Fruit fly (Drosophila melanogaster): ENCODE results near the gene snk.

The snk gene

DNA sequence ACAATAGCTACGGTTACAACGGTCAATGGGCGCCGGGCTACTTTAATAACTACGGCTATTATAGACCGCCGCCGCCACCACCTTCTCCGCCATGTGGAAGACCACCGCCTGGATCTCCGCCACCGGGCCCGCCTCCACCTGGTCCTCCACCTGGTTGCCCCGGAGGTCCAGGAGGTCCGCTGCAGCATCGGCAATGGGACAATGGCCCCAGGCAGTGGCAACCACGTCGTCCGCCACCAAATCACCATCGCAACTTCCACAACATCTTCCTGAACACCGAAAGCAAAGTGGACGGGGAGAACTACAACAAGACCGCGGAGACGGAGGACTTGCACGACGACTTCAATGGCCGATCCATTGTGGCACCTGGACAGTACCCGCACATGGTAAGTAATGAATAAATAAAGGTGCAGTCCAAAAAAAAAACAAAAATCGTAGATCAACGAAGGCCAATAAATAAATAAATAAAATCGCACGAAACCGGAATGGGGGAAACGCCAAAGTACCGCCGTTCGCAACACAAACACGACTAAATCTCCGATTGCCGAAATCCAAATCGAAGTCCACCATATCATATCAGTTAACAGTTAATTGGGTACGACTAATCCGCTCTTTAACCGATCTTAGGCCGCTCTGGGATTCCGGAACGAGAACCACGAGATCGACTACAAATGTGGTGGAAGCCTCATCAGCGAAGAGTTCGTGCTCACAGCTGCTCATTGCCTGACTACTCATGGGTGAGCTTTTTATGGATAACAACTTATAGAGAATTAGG is at the start of gene snk:
snk (minus strand) TSS at position 513 of the 775 bp plus-strand sequence.
- TF ChIP-seq CrebA (GFP tag; optimal IDR thresholded peaks at IDR 0.05; ENCODE audit: borderline replicate concordance) (no peak), Dfd (GFP tag; optimal IDR thresholded peaks at IDR 0.05) (peak; percentile 61)

DNA sequence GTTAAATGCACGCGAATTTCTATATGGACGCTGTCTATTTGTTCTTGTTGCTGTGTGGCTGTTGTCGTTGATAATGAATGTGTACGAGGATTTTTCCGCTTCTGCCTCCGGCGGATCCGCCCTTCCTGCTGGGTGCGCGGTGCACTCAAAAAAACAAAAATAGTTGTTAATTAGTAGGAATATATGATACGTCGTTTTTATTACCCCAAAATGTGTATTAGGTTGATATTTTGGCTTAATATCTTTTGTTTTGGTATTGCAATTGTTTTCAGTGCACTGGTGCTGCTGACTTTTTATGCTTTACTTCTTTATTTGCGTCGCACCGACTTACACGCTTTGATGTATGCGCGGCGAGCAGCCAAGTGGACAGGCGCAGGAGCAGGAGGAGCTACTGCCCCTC is 49.1 kb upstream of the snk start:
- TF ChIP-seq Sp1 (GFP tag; optimal IDR thresholded peaks at IDR 0.05) (no peak), HLH106 (tag; optimal IDR thresholded peaks at IDR 0.05) (no peak)

DNA sequence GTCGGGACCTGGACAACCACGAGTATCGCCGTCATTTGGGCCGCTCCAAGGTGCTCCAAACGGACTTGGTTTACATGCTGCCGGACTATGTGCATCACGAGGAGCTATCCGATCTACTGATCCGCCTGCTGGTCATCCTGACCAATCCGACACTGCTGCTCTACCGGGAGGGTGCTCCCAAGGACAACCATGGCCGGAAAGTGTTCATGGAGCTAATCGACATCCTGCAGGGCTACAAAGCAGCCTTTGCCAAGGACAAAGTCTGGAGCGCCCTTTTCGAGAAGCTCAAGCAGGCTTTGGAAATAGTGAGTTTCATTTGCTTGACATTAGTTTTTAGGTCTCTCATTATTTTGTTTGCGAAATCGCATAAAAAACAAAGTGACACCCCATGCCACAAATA is 46.4 kb upstream of the snk start, which contains the start of gene CG34308:
CG34308 (plus strand) TSS at position 301 of the 400 bp plus-strand sequence.
- TF ChIP-seq br (GFP tag; optimal IDR thresholded peaks at IDR 0.05) (no peak), Hnf4 (GFP tag; optimal IDR thresholded peaks at IDR 0.05) (no peak), dmrt93B (GFP tag; optimal IDR thresholded peaks at IDR 0.05) (no peak), Dif (GFP tag; optimal IDR thresholded peaks at IDR 0.05; ENCODE audit: partially characterized antibody) (no peak), CG32264 (GFP tag; optimal IDR thresholded peaks at IDR 0.05) (no peak), Dfd (GFP tag; optimal IDR thresholded peaks at IDR 0.05) (no peak), dsf (GFP tag; optimal IDR thresholded peaks at IDR 0.05; ENCODE audit: borderline replicate concordance) (no peak), rgr (GFP tag; optimal IDR thresholded peaks at IDR 0.05) (no peak), tai (GFP tag; optimal IDR thresholded peaks at IDR 0.05) (no peak), brk (GFP tag; optimal IDR thresholded peaks at IDR 0.05) (no peak), CrebA (GFP tag; optimal IDR thresholded peaks at IDR 0.05; ENCODE audit: borderline replicate concordance) (no peak), Jra (GFP tag; optimal IDR thresholded peaks at IDR 0.05) (no peak), sv (GFP tag; optimal IDR thresholded peaks at IDR 0.05) (no peak), Mio (GFP tag; optimal IDR thresholded peaks at IDR 0.05) (no peak), woc (GFP tag; optimal IDR thresholded peaks at IDR 0.05) (no peak), Myc (optimal IDR thresholded peaks at IDR 0.05) (no peak), Sp1 (GFP tag; optimal IDR thresholded peaks at IDR 0.05) (no peak)

DNA sequence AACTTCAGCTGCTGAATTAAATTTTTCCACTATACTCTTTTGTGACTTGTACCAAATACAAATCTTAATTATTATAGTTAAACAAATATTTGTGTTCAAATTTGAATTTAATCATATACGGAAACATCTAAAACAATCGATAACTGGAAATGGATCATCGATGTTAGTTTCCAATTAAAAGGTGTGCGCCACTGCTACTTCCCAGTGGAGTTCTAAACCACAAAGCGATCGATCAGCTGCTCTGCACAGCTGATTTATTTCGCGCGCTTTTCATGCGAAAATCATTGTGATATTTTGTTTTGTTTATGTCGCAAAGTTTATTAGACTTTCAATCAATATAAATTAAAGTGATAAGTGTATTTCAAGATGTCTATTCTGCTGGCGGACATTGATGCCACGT is 45.8 kb upstream of the snk start, which contains the start of gene timeout:
timeout (plus strand) TSS at position 257 of the 400 bp plus-strand sequence.
- no peak for TF ChIP-seq Mio (GFP tag; optimal IDR thresholded peaks at IDR 0.05)
- no peak for TF ChIP-seq Hr78 (GFP tag; optimal IDR thresholded peaks at IDR 0.05)
- no peak for TF ChIP-seq psq (GFP tag; optimal IDR thresholded peaks at IDR 0.05)
- no peak for TF ChIP-seq OdsH (GFP tag; optimal IDR thresholded peaks at IDR 0.05)

DNA sequence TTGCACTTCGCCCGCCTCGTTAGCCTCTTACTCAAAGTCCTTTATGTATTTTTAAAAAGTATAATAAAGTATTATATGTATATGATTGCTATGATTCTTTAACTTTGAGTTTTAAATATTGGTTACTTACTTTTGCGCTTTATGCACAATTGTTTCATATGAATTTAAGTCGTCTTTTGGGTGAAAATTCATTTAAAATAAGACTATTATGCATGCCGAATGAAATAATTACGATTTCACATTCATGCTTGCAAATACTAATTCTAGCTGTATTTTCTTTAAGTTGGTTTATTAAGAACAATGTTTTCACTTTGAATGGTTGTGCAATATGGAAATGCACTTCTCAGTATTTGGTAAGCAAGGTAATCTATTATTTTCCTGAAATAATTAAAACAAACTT is 43.4 kb upstream of the snk start, which contains the start of gene CG43063:
CG43063 (plus strand) TSS at position 301 of the 400 bp plus-strand sequence.
- TF ChIP-seq GATAd (GFP tag; optimal IDR thresholded peaks at IDR 0.05), result no peak
- no peak for TF ChIP-seq dl (GFP tag; optimal IDR thresholded peaks at IDR 0.05; ENCODE audit: insufficient read depth in 1 of 2, partially characterized antibody in 2 of 2)
- no peak for TF ChIP-seq foxo (GFP tag; optimal IDR thresholded peaks at IDR 0.05)
- no peak for TF ChIP-seq CG9705 (GFP tag; optimal IDR thresholded peaks at IDR 0.05)
- no peak for TF ChIP-seq Dif (GFP tag; optimal IDR thresholded peaks at IDR 0.05; ENCODE audit: partially characterized antibody)
- no peak for TF ChIP-seq OdsH (GFP tag; optimal IDR thresholded peaks at IDR 0.05)
- TF ChIP-seq Myc (optimal IDR thresholded peaks at IDR 0.05), result no peak
- no peak for TF ChIP-seq dmrt93B (GFP tag; optimal IDR thresholded peaks at IDR 0.05)
- no peak for TF ChIP-seq Mio (GFP tag; optimal IDR thresholded peaks at IDR 0.05)

DNA sequence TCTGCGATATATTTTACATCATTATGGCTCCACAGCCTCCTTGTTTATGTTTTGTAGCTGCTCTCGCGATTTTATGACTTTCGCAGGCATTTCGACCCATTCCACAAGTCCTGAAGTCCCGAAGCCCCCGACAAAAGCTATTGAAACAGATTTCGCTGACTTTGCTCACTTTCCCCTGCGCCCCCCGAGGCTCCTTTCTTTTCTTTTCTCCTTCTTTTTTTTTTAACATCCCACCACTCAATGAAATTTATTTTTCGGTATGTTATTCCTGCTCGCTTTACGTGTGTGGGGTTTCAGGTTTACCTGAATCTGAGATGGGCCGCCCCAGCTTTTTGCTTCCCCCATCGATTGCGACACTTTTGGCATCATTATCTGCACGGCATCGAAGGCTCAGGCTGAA is 39.8 kb upstream of the snk start:
- TF ChIP-seq fru (GFP tag; optimal IDR thresholded peaks at IDR 0.05) (no peak), psq (GFP tag; optimal IDR thresholded peaks at IDR 0.05) (no peak), CG9705 (GFP tag; optimal IDR thresholded peaks at IDR 0.05) (no peak), sv (GFP tag; optimal IDR thresholded peaks at IDR 0.05) (no peak), Mio (GFP tag; optimal IDR thresholded peaks at IDR 0.05) (no peak), Hr78 (GFP tag; optimal IDR thresholded peaks at IDR 0.05) (no peak), jim (GFP tag; optimal IDR thresholded peaks at IDR 0.05) (no peak), HLH106 (tag; optimal IDR thresholded peaks at IDR 0.05) (no peak), br (GFP tag; optimal IDR thresholded peaks at IDR 0.05) (no peak), Hr83 (GFP tag; optimal IDR thresholded peaks at IDR 0.05; ENCODE audit: poor library complexity, severe bottlenecking) (no peak), Dfd (GFP tag; optimal IDR thresholded peaks at IDR 0.05) (no peak), Rel (GFP tag; optimal IDR thresholded peaks at IDR 0.05) (no peak), Rel (tag; optimal IDR thresholded peaks at IDR 0.05) (no peak), tai (GFP tag; optimal IDR thresholded peaks at IDR 0.05) (no peak), Dif (GFP tag; optimal IDR thresholded peaks at IDR 0.05; ENCODE audit: partially characterized antibody) (no peak), rgr (GFP tag; optimal IDR thresholded peaks at IDR 0.05) (no peak)

Measured in whole organism, wandering third instar larva.